Worm (Caenorhabditis elegans) whole organism, L4 larva: Measurements from ENCODE around the gene K01H12.4.

Source experiments
- D1046.2 ChIP-seq: fragments of 200-800 bp; sonication (Bioruptor generic); IDR thresholded peaks from 2 replicates; pipeline ENCODE4 v1.3.6; 2022; ENCODE audit warnings: missing genetic modification characterization, missing compliant biosample characterization
- F10B5.3 ChIP-seq: sonication (generic microtip); optimal IDR thresholded peaks from 2 replicates; lab custom pipeline; 2016; ENCODE audit warnings: mild to moderate bottlenecking, missing genetic modification characterization, missing compliant biosample characterization
- F49E8.2 ChIP-seq: sonication (generic microtip); optimal IDR thresholded peaks from 2 replicates; lab custom pipeline; 2016; ENCODE audit warnings: missing compliant biosample characterization, mild to moderate bottlenecking, missing genetic modification characterization, borderline replicate concordance
- T20F7.1 ChIP-seq: fragments of 200-800 bp; sonication (Bioruptor generic); optimal IDR thresholded peaks from 2 replicates; lab custom pipeline; 2018; ENCODE audit warnings: mild to moderate bottlenecking, missing genetic modification characterization, missing compliant biosample characterization
- Y105C5A.15 ChIP-seq: fragments of 200-800 bp; sonication (Bioruptor generic); IDR thresholded peaks from 2 replicates; pipeline ENCODE4 v1.3.6; 2022; ENCODE audit warnings: missing genetic modification characterization, missing compliant biosample characterization
- Y5F2A.4 ChIP-seq: fragments of 200-800 bp; sonication (Bioruptor generic); optimal IDR thresholded peaks from 2 replicates; lab custom pipeline; 2018; ENCODE audit warnings: mild to moderate bottlenecking, missing genetic modification characterization, missing compliant biosample characterization
- Y75B8A.6 ChIP-seq: fragments of 200-800 bp; sonication (Bioruptor generic); IDR thresholded peaks from 2 replicates; pipeline ENCODE4 v1.3.6; 2022; ENCODE audit warnings: missing genetic modification reagents, missing genetic modification characterization, missing compliant biosample characterization
- aha-1 ChIP-seq: fragments of 150-350 bp; peaks from one replicate; lab custom pipeline; 2014; ENCODE audit warnings: missing biosample characterization, missing genetic modification characterization
- aly-2 ChIP-seq: sonication (generic microtip); optimal IDR thresholded peaks from 2 replicates; lab custom pipeline; 2018; ENCODE audit warnings: missing biosample characterization, missing genetic modification characterization
- ama-1 ChIP-seq: fragments of 150-350 bp; optimal IDR thresholded peaks from 2 replicates; lab custom pipeline; 2014; ENCODE audit warnings: inconsistent platforms, mixed read lengths
- ceh-28 ChIP-seq: fragments of 150-350 bp; optimal IDR thresholded peaks from 2 replicates; lab custom pipeline; 2014; ENCODE audit warnings: missing biosample characterization, missing genetic modification reagents, missing genetic modification characterization
- ceh-32 ChIP-seq: sonication (generic microtip); optimal IDR thresholded peaks from 2 replicates; lab custom pipeline; 2016; ENCODE audit warnings: mild to moderate bottlenecking, missing genetic modification characterization, missing compliant biosample characterization; ENCODE audit not compliant: poor library complexity
- ceh-62 ChIP-seq: sonication (generic microtip); optimal IDR thresholded peaks from 2 replicates; lab custom pipeline; 2017; ENCODE audit warnings: missing biosample characterization, missing genetic modification characterization
- ces-1 ChIP-seq: fragments of 150-350 bp; sonication (generic microtip); optimal IDR thresholded peaks from 4 replicates; lab custom pipeline; 2014; ENCODE audit warnings: missing biosample characterization, missing genetic modification reagents, missing genetic modification characterization
- ctbp-1 ChIP-seq: fragments of 200-800 bp; sonication (Bioruptor generic); IDR thresholded peaks from 2 replicates; pipeline ENCODE4 v1.3.6; 2022; ENCODE audit warnings: missing genetic modification reagents, missing genetic modification characterization, missing compliant biosample characterization
- daf-16 ChIP-seq, 3 experiments: sonication (generic microtip); optimal IDR thresholded peaks; 2 replicates each; lab custom pipeline; 2016 to 2017; ENCODE audit warnings: missing genetic modification characterization in 3 of 3, missing genetic modification reagents in 3 of 3, mild to moderate bottlenecking in 2 of 3, missing compliant biosample characterization in 2 of 3, missing biosample characterization in 1 of 3, moderate library complexity in 1 of 3
- daf-19 ChIP-seq: fragments of 200-800 bp; sonication (Bioruptor generic); conservative IDR thresholded peaks from 2 replicates; pipeline ENCODE4 v1.3.6; 2022; ENCODE audit warnings: missing genetic modification characterization, missing compliant biosample characterization
- daf-8 ChIP-seq: fragments of 200-800 bp; sonication (Bioruptor generic); IDR thresholded peaks from 2 replicates; pipeline ENCODE4 v1.3.6; 2022; ENCODE audit warnings: missing genetic modification characterization, missing compliant biosample characterization
- dpl-1 ChIP-seq: fragments of 150-350 bp; optimal IDR thresholded peaks from 2 replicates; lab custom pipeline; 2014; ENCODE audit warnings: missing biosample characterization, missing genetic modification reagents, missing genetic modification characterization
- egl-27 ChIP-seq: sonication (generic microtip); optimal IDR thresholded peaks from 3 replicates; lab custom pipeline; 2017; ENCODE audit warnings: missing biosample characterization, missing genetic modification reagents, missing genetic modification characterization
- fkh-10 ChIP-seq: fragments of 150-350 bp; optimal IDR thresholded peaks from 2 replicates; lab custom pipeline; 2014; ENCODE audit warnings: missing biosample characterization, missing genetic modification reagents, missing genetic modification characterization
- gei-8 ChIP-seq: fragments of 200-800 bp; sonication (Bioruptor generic); optimal IDR thresholded peaks from 2 replicates; lab custom pipeline; 2018; ENCODE audit warnings: mild to moderate bottlenecking, missing genetic modification characterization, missing compliant biosample characterization
- lin-13 ChIP-seq: fragments of 150-350 bp; optimal IDR thresholded peaks from 2 replicates; lab custom pipeline; 2014; ENCODE audit warnings: missing biosample characterization, missing genetic modification reagents, missing genetic modification characterization
- lin-15B ChIP-seq: fragments of 150-350 bp; sonication (generic microtip); optimal IDR thresholded peaks from 3 replicates; lab custom pipeline; 2014; ENCODE audit warnings: missing biosample characterization, missing genetic modification characterization
- lsy-2 ChIP-seq, 2 experiments: fragments of 150-350 bp in 1 of 2; sonication (generic microtip) in 1 of 2; optimal IDR thresholded peaks; 2 replicates each; lab custom pipeline; 2014 to 2017; ENCODE audit warnings: missing biosample characterization in 2 of 2, missing genetic modification characterization in 2 of 2
- mep-1 ChIP-seq: fragments of 150-350 bp; sonication (generic microtip); optimal IDR thresholded peaks from 3 replicates; lab custom pipeline; 2014; ENCODE audit warnings: missing biosample characterization, missing genetic modification characterization
- mxl-3 ChIP-seq: fragments of 200-800 bp; sonication (Bioruptor generic); optimal IDR thresholded peaks from 2 replicates; lab custom pipeline; 2018; ENCODE audit warnings: mild to moderate bottlenecking, missing genetic modification characterization, missing compliant biosample characterization
- nhr-102 ChIP-seq: sonication (generic microtip); optimal IDR thresholded peaks from 2 replicates; lab custom pipeline; 2016; ENCODE audit warnings: mild to moderate bottlenecking, missing genetic modification characterization, moderate library complexity, missing compliant biosample characterization
- nhr-111 ChIP-seq: fragments of 200-800 bp; sonication (Bioruptor generic); optimal IDR thresholded peaks from 2 replicates; lab custom pipeline; 2018; ENCODE audit warnings: mild to moderate bottlenecking, missing genetic modification characterization, missing compliant biosample characterization
- nhr-25 ChIP-seq: sonication (generic microtip); optimal IDR thresholded peaks from 2 replicates; lab custom pipeline; 2017; ENCODE audit warnings: missing genetic modification characterization, mild to moderate bottlenecking, missing compliant biosample characterization, antibody characterized with exemption, moderate library complexity, borderline replicate concordance; ENCODE audit not compliant: insufficient read depth
- nhr-41 ChIP-seq: fragments of 200-800 bp; sonication (Bioruptor generic); IDR thresholded peaks from 2 replicates; pipeline ENCODE4 v1.3.6; 2022; ENCODE audit warnings: missing genetic modification reagents, missing genetic modification characterization, missing compliant biosample characterization
- nhr-76 ChIP-seq: fragments of 150-350 bp; optimal IDR thresholded peaks from 2 replicates; lab custom pipeline; 2014; ENCODE audit warnings: missing biosample characterization, missing genetic modification characterization
- pqm-1 ChIP-seq: sonication (generic microtip); optimal IDR thresholded peaks from 2 replicates; lab custom pipeline; 2017; ENCODE audit warnings: missing biosample characterization, missing genetic modification characterization
- saeg-2 ChIP-seq: fragments of 200-800 bp; sonication (Bioruptor generic); IDR thresholded peaks from 2 replicates; pipeline ENCODE4 v1.3.6; 2022; ENCODE audit warnings: missing genetic modification reagents, missing genetic modification characterization, missing compliant biosample characterization
- sdz-12 ChIP-seq: fragments of 200-800 bp; sonication (Bioruptor generic); optimal IDR thresholded peaks from 2 replicates; lab custom pipeline; 2018; ENCODE audit warnings: mild to moderate bottlenecking, missing genetic modification characterization, missing compliant biosample characterization
- snpc-4 ChIP-seq: fragments of 150-350 bp; optimal IDR thresholded peaks from 2 replicates; lab custom pipeline; 2014; ENCODE audit warnings: missing biosample characterization, missing genetic modification characterization
- spr-1 ChIP-seq: sonication (generic microtip); optimal IDR thresholded peaks from 2 replicates; lab custom pipeline; 2016; ENCODE audit warnings: mild to moderate bottlenecking, missing genetic modification characterization, missing compliant biosample characterization
- tra-1 ChIP-seq: fragments of 200-800 bp; sonication (Bioruptor generic); IDR thresholded peaks from 2 replicates; pipeline ENCODE4 v1.3.6; 2022; ENCODE audit warnings: missing genetic modification reagents, missing genetic modification characterization, missing compliant biosample characterization
- unc-130 ChIP-seq: sonication (generic microtip); optimal IDR thresholded peaks from 2 replicates; lab custom pipeline; 2016; ENCODE audit warnings: missing genetic modification reagents, missing genetic modification characterization, missing compliant biosample characterization
- unc-39 ChIP-seq: sonication (generic microtip); optimal IDR thresholded peaks from 2 replicates; lab custom pipeline; 2017; ENCODE audit warnings: missing biosample characterization, missing genetic modification characterization
- vab-7 ChIP-seq: fragments of 200-800 bp; sonication (Bioruptor generic); IDR thresholded peaks from 2 replicates; pipeline ENCODE4 v1.3.6; 2022; ENCODE audit warnings: missing genetic modification reagents, missing genetic modification characterization, missing compliant biosample characterization
- zag-1 ChIP-seq: fragments of 150-350 bp; optimal IDR thresholded peaks from 2 replicates; lab custom pipeline; 2014; ENCODE audit warnings: missing biosample characterization, missing genetic modification characterization
- zfp-3 ChIP-seq: fragments of 200-800 bp; sonication (Bioruptor generic); conservative IDR thresholded peaks from 2 replicates; pipeline ENCODE4 v1.3.6; 2022; ENCODE audit warnings: missing genetic modification reagents, missing genetic modification characterization, missing compliant biosample characterization
- zip-2 ChIP-seq: fragments of 150-350 bp; optimal IDR thresholded peaks from 2 replicates; lab custom pipeline; 2014; ENCODE audit warnings: missing biosample characterization, missing genetic modification characterization
- ztf-11 ChIP-seq: fragments of 150-350 bp; optimal IDR thresholded peaks from 2 replicates; lab custom pipeline; 2014; ENCODE audit warnings: missing biosample characterization, missing genetic modification characterization
- ztf-7 ChIP-seq: fragments of 150-350 bp; optimal IDR thresholded peaks from 2 replicates; lab custom pipeline; 2014; ENCODE audit warnings: missing biosample characterization, missing genetic modification characterization

Gene K01H12.4

DNA sequence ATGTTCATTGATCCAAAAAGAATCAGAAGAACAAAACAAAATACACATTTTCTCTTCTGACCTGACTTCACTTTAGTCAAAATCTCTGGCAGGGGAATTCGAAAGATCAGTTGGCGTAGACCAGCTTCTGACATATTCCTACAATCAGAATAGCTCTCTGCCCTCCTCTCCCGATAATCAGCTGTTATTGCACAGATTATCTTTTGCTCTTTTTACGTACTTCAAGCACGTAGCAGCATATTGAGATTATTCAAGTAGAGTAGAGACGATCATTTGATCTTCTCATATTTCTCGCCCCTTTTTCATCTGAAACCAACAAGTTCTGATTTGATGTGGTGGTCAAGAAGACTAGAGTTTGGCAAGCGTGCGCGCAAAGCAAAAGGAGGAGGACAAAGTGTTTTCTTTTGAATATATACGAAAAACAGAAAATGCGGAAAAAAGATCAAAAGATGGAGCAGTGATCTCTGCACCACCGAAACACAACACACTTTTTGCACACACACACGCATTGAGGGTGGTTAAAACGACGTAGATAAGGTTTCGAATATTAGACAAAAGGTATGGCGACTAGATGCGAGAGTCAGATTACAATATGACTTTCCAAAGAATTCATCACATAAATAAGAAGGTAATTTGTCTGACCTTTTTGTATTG lies 39.1 kb upstream of the K01H12.4 start (continued):
- TF ChIP-seq T20F7.1 (GFP tag; lab: Kevin White, UChicago) (no peak), ceh-32 (tag; lab: Kevin White, UChicago) (no peak), vab-7 (GFP tag; lab: Robert Waterston, UW) (no peak), nhr-41 (GFP tag; lab: Robert Waterston, UW) (no peak), unc-39 (tag; lab: Kevin White, UChicago) (no peak), nhr-102 (tag; lab: Kevin White, UChicago) (no peak), ztf-7 (tag; lab: Kevin White, UChicago) (no peak), F49E8.2 (no peak), ctbp-1 (GFP tag; lab: Robert Waterston, UW) (0 out of 2 replicates have a peak, but pooled peaks have one; percentile 53), lin-15B (no peak), tra-1 (no peak), gei-8 (GFP tag; lab: Kevin White, UChicago) (no peak), unc-130 (GFP tag; lab: Kevin White, UChicago) (no peak), dpl-1 (no peak), daf-16 (GFP tag; optimal IDR thresholded peaks at IDR 0.05; lab: Kevin White, UChicago) (no peak), daf-16 (tag; optimal IDR thresholded peaks at IDR 0.05; lab: Kevin White, UChicago) (peak; percentile 61), saeg-2 (GFP tag; lab: Robert Waterston, UW) (no peak), lsy-2 (tag; optimal IDR thresholded peaks at IDR 0.05; lab: Kevin White, UChicago) (no peak), D1046.2 (GFP tag; lab: Robert Waterston, UW) (no peak), Y5F2A.4 (no peak), nhr-76 (tag; lab: Kevin White, UChicago) (no peak), pqm-1 (tag; lab: Kevin White, UChicago) (peak; percentile 25), zfp-3 (GFP tag; lab: Robert Waterston, UW) (0 out of 2 replicates have a peak, but pooled peaks have one; percentile 16), mep-1 (tag; lab: Kevin White, UChicago) (peak; percentile 2), ceh-62 (tag; lab: Kevin White, UChicago) (no peak), fkh-10 (no peak), nhr-25 (tag; lab: Kevin White, UChicago) (no peak), aly-2 (no peak), Y105C5A.15 (GFP tag; lab: Robert Waterston, UW) (no peak), sdz-12 (GFP tag; lab: Kevin White, UChicago) (no peak), daf-8 (GFP tag; lab: Robert Waterston, UW) (no peak), ztf-11 (tag; lab: Kevin White, UChicago) (no peak), lin-13 (GFP tag; lab: Kevin White, UChicago) (no peak), Y75B8A.6 (GFP tag; lab: Robert Waterston, UW) (no peak), nhr-111 (GFP tag; lab: Kevin White, UChicago) (no peak), snpc-4 (tag; lab: Kevin White, UChicago) (no peak), aha-1 (tag; lab: Kevin White, UChicago) (peak; percentile 77), ces-1 (GFP tag; lab: Kevin White, UChicago) (no peak), zag-1 (tag; lab: Kevin White, UChicago) (no peak), zip-2 (tag; lab: Kevin White, UChicago) (no peak), ceh-28 (tag; lab: Kevin White, UChicago) (no peak), mxl-3 (peak; percentile 1), spr-1 (tag; lab: Kevin White, UChicago) (no peak), F10B5.3 (tag; lab: Kevin White, UChicago) (no peak), ama-1 (lab: Kevin White, UChicago) (no peak), daf-19 (GFP tag; lab: Robert Waterston, UW) (no peak), egl-27 (tag; lab: Kevin White, UChicago) (no peak)
